Fruit fly (Drosophila melanogaster): Measurements from ENCODE around the gene CG13008.

DNA sequence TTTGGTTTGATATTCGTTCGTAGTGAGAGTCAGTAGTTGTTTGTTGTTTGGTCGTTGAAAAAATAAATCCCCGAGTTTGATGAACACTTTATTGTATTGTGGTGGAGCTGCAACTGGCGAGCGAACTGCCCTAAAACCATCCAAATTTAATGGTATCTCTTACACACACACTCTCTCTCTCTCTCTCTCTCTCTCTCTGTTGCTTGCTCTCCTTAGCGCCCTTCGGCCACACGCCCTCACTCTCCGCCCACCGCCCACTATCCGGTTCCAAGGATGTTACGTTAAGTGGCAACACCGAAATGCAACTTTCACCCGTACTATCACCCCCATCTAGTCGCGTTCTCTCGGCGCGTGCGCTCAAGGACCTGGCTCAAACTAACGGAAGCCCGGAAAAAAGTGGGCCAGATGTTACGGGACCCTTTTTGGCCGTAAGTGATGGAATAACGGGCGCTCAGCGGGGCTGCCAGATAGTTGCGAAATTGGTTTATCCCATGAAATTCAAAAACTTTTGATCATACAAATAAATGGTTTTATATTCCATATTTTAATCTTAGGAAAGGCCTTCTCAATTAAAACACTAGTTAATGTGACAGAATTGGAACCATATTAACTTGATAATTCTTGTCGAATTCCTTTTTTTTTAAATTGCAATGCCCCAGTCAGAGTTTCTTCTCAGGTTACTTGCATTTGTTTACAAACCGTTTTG is 23.6 kb upstream of the CG13008 start:
- TF ChIP-seq CG12605 (GFP tag; IDR thresholded peaks at IDR 0.05) (no peak), CG17806 (tag; optimal IDR thresholded peaks at IDR 0.05) (no peak), fd96Ca (GFP tag; IDR thresholded peaks at IDR 0.05) (no peak), CG4496 (GFP tag; IDR thresholded peaks at IDR 0.05) (no peak), CG34367 (tag; optimal IDR thresholded peaks at IDR 0.05) (no peak), EcR (GFP tag; optimal IDR thresholded peaks at IDR 0.05) (no peak), CG14655 (GFP tag; optimal IDR thresholded peaks at IDR 0.05) (no peak), Snoo (tag; optimal IDR thresholded peaks at IDR 0.05) (no peak), CG8301 (tag; optimal IDR thresholded peaks at IDR 0.05) (no peak)

All from whole organism, pupa.